Worm (Caenorhabditis elegans): Measurements from ENCODE around the gene rpl-11.2.

ce11 chrX:2219453-2219852 lies 23.0 kb downstream of the rpl-11.2 start:
- TF ChIP-seq Y67H2A.10 (GFP tag; conservative IDR thresholded peaks at IDR 0.05) (no peak), F49E8.2 (tag; optimal IDR thresholded peaks at IDR 0.05; ENCODE audit: insufficient read depth) (no peak), egl-44 (GFP tag; IDR thresholded peaks at IDR 0.05) (no peak), efl-1 (GFP tag; optimal IDR thresholded peaks at IDR 0.05) (no peak), F37B4.10 (GFP tag; IDR thresholded peaks at IDR 0.05) (no peak), unc-62 (GFP tag; optimal IDR thresholded peaks at IDR 0.05) (no peak), ztf-6 (GFP tag; IDR thresholded peaks at IDR 0.05) (no peak), athp-1 (tag; optimal IDR thresholded peaks at IDR 0.05) (no peak), nhr-120 (GFP tag; IDR thresholded peaks at IDR 0.05) (no peak), snpc-4 (GFP tag; optimal IDR thresholded peaks at IDR 0.05) (no peak), snpc-4 (tag; optimal IDR thresholded peaks at IDR 0.05) (peak in 2 of 4 experiments; percentile 79 to 83), cebp-1 (GFP tag; IDR thresholded peaks at IDR 0.05) (no peak), cebp-1 (tag; optimal IDR thresholded peaks at IDR 0.05) (no peak), egl-18 (GFP tag; IDR thresholded peaks at IDR 0.05) (no peak), hmg-1.2 (GFP tag; IDR thresholded peaks at IDR 0.05) (no peak)
